Worm (Caenorhabditis elegans) whole organism, L2 larva: ENCODE results near the gene sma-9.

Experiments used
- C34F6.9 ChIP-seq: fragments of 150-350 bp; optimal IDR thresholded peaks from 2 replicates; lab custom pipeline; 2014; ENCODE audit warnings: missing biosample characterization, missing genetic modification characterization
- F13H6.1 ChIP-seq: sonication (generic microtip); optimal IDR thresholded peaks from 2 replicates; lab custom pipeline; 2016; ENCODE audit warnings: missing genetic modification characterization, missing compliant biosample characterization
- Y55F3AM.14 ChIP-seq: fragments of 200-800 bp; sonication (Bioruptor generic); optimal IDR thresholded peaks from 2 replicates; lab custom pipeline; 2018; ENCODE audit warnings: mild to moderate bottlenecking, missing genetic modification characterization, missing compliant biosample characterization
- ZK546.5 ChIP-seq: sonication (generic microtip); optimal IDR thresholded peaks from 2 replicates; lab custom pipeline; 2017; ENCODE audit warnings: missing biosample characterization, missing genetic modification characterization
- alr-1 ChIP-seq: fragments of 150-350 bp; optimal IDR thresholded peaks from 2 replicates; lab custom pipeline; 2014; ENCODE audit warnings: missing biosample characterization, missing genetic modification characterization
- aly-2 ChIP-seq: fragments of 150-350 bp; optimal IDR thresholded peaks from 2 replicates; lab custom pipeline; 2014; ENCODE audit warnings: missing biosample characterization, missing genetic modification characterization
- ama-1 ChIP-seq: fragments of 150-350 bp; optimal IDR thresholded peaks from 2 replicates; lab custom pipeline; 2018; ENCODE audit warnings: inconsistent platforms
- blmp-1 ChIP-seq: sonication (generic microtip); optimal IDR thresholded peaks from 2 replicates; lab custom pipeline; 2017; ENCODE audit warnings: missing genetic modification characterization, mild to moderate bottlenecking, missing compliant biosample characterization, antibody characterized with exemption, moderate library complexity; ENCODE audit not compliant: insufficient read depth
- ceh-16 ChIP-seq: fragments of 150-350 bp; optimal IDR thresholded peaks from 2 replicates; lab custom pipeline; 2014; ENCODE audit warnings: missing biosample characterization, missing genetic modification characterization
- ceh-82 ChIP-seq: fragments of 150-350 bp; optimal IDR thresholded peaks from 2 replicates; lab custom pipeline; 2014; ENCODE audit warnings: missing biosample characterization, missing genetic modification characterization
- crh-2 ChIP-seq: sonication (generic microtip); optimal IDR thresholded peaks from 2 replicates; lab custom pipeline; 2017; ENCODE audit warnings: missing biosample characterization, missing genetic modification characterization
- egl-27 ChIP-seq: sonication (generic microtip); optimal IDR thresholded peaks from 3 replicates; lab custom pipeline; 2017; ENCODE audit warnings: missing biosample characterization, missing genetic modification reagents, missing genetic modification characterization
- elt-1 ChIP-seq: fragments of 150-350 bp; optimal IDR thresholded peaks from 2 replicates; lab custom pipeline; 2014; ENCODE audit warnings: missing biosample characterization, missing genetic modification characterization
- elt-3 ChIP-seq: sonication (generic microtip); optimal IDR thresholded peaks from 2 replicates; lab custom pipeline; 2017; ENCODE audit warnings: missing biosample characterization, missing genetic modification characterization
- fos-1 ChIP-seq: fragments of 150-350 bp; optimal IDR thresholded peaks from 2 replicates; lab custom pipeline; 2014; ENCODE audit warnings: missing biosample characterization, missing genetic modification characterization
- gmeb-1 ChIP-seq: fragments of 150-350 bp; optimal IDR thresholded peaks from 2 replicates; lab custom pipeline; 2014; ENCODE audit warnings: missing biosample characterization, missing genetic modification characterization
- lin-13 ChIP-seq: fragments of 150-350 bp; optimal IDR thresholded peaks from 2 replicates; lab custom pipeline; 2014; ENCODE audit warnings: missing biosample characterization, missing genetic modification reagents, missing genetic modification characterization
- lin-39 ChIP-seq: fragments of 150-350 bp; optimal IDR thresholded peaks from 2 replicates; lab custom pipeline; 2014; ENCODE audit warnings: missing biosample characterization, missing genetic modification reagents, missing genetic modification characterization
- lsy-2 ChIP-seq, 2 experiments: fragments of 150-350 bp in 1 of 2; sonication (generic microtip) in 1 of 2; optimal IDR thresholded peaks; 2 replicates each; lab custom pipeline; 2014 to 2017; ENCODE audit warnings: missing biosample characterization in 2 of 2, missing genetic modification characterization in 2 of 2
- mab-5 ChIP-seq: fragments of 150-350 bp; optimal IDR thresholded peaks from 2 replicates; lab custom pipeline; 2014; ENCODE audit warnings: missing biosample characterization, missing genetic modification characterization
- mdl-1 ChIP-seq, 2 experiments: fragments of 150-350 bp in 1 of 2; sonication (generic microtip) in 1 of 2; optimal IDR thresholded peaks; 2 replicates each; lab custom pipeline; 2017; ENCODE audit warnings: missing biosample characterization in 2 of 2, missing genetic modification characterization in 2 of 2
- nhr-10 ChIP-seq: sonication (generic microtip); optimal IDR thresholded peaks from 2 replicates; lab custom pipeline; 2017; ENCODE audit warnings: missing biosample characterization, missing genetic modification characterization
- nhr-11 ChIP-seq: fragments of 150-350 bp; optimal IDR thresholded peaks from 2 replicates; lab custom pipeline; 2014; ENCODE audit warnings: missing biosample characterization, missing genetic modification characterization
- nhr-129 ChIP-seq: fragments of 150-350 bp; optimal IDR thresholded peaks from 2 replicates; lab custom pipeline; 2014; ENCODE audit warnings: missing biosample characterization, missing genetic modification characterization
- nhr-21 ChIP-seq: fragments of 150-350 bp; optimal IDR thresholded peaks from 2 replicates; lab custom pipeline; 2014; ENCODE audit warnings: missing biosample characterization, missing genetic modification characterization
- nhr-23 ChIP-seq: fragments of 150-350 bp; optimal IDR thresholded peaks from 2 replicates; lab custom pipeline; 2014; ENCODE audit warnings: missing biosample characterization, missing genetic modification reagents, missing genetic modification characterization
- nhr-237 ChIP-seq: fragments of 150-350 bp; optimal IDR thresholded peaks from 2 replicates; lab custom pipeline; 2014; ENCODE audit warnings: missing biosample characterization, missing genetic modification characterization
- nhr-6 ChIP-seq: fragments of 150-350 bp; optimal IDR thresholded peaks from 2 replicates; lab custom pipeline; 2014; ENCODE audit warnings: missing biosample characterization, missing genetic modification characterization
- peb-1 ChIP-seq: fragments of 150-350 bp; optimal IDR thresholded peaks from 2 replicates; lab custom pipeline; 2014; ENCODE audit warnings: missing biosample characterization, missing genetic modification characterization
- sem-4 ChIP-seq: fragments of 150-350 bp; optimal IDR thresholded peaks from 2 replicates; lab custom pipeline; 2014; ENCODE audit warnings: missing biosample characterization, missing genetic modification reagents, missing genetic modification characterization
- skn-1 ChIP-seq: sonication (generic microtip); optimal IDR thresholded peaks from 2 replicates; lab custom pipeline; 2017; ENCODE audit warnings: missing biosample characterization, missing genetic modification characterization
- sma-3 ChIP-seq: sonication (generic microtip); optimal IDR thresholded peaks from 2 replicates; lab custom pipeline; 2016; ENCODE audit warnings: missing genetic modification reagents, missing genetic modification characterization, missing compliant biosample characterization
- sma-9 ChIP-seq, 2 experiments: fragments of 150-350 bp in 1 of 2; sonication (generic microtip) in 1 of 2; optimal IDR thresholded peaks; 2 replicates each; lab custom pipeline; 2014 to 2016; ENCODE audit warnings: missing genetic modification characterization in 2 of 2, mild to moderate bottlenecking in 1 of 2, missing biosample characterization in 1 of 2, missing compliant biosample characterization in 1 of 2, missing genetic modification reagents in 1 of 2, moderate library complexity in 1 of 2
- snpc-4 ChIP-seq: fragments of 150-350 bp; optimal IDR thresholded peaks from 2 replicates; lab custom pipeline; 2014; ENCODE audit warnings: missing biosample characterization, missing genetic modification characterization
- unc-39 ChIP-seq: fragments of 150-350 bp; optimal IDR thresholded peaks from 2 replicates; lab custom pipeline; 2014; ENCODE audit warnings: missing biosample characterization, missing genetic modification characterization
- unc-55 ChIP-seq: fragments of 150-350 bp; sonication (generic microtip); optimal IDR thresholded peaks from 3 replicates; lab custom pipeline; 2014; ENCODE audit warnings: missing biosample characterization, missing genetic modification reagents, missing genetic modification characterization
- unc-62 ChIP-seq: fragments of 150-350 bp; optimal IDR thresholded peaks from 2 replicates; lab custom pipeline; 2014; ENCODE audit warnings: missing biosample characterization, missing genetic modification reagents, missing genetic modification characterization
- zag-1 ChIP-seq: fragments of 150-350 bp; optimal IDR thresholded peaks from 2 replicates; lab custom pipeline; 2014; ENCODE audit warnings: missing biosample characterization, missing genetic modification characterization
- ztf-1 ChIP-seq: fragments of 200-800 bp; sonication (Bioruptor generic); conservative IDR thresholded peaks from 2 replicates; pipeline ENCODE4 v1.3.6; 2022; ENCODE audit warnings: missing genetic modification characterization, missing compliant biosample characterization
- ztf-11 ChIP-seq: sonication (generic microtip); optimal IDR thresholded peaks from 2 replicates; lab custom pipeline; 2017; ENCODE audit warnings: missing biosample characterization, missing genetic modification characterization
- ztf-4 ChIP-seq: fragments of 150-350 bp; optimal IDR thresholded peaks from 2 replicates; lab custom pipeline; 2014; ENCODE audit warnings: missing biosample characterization, missing genetic modification characterization

The sma-9 gene

DNA sequence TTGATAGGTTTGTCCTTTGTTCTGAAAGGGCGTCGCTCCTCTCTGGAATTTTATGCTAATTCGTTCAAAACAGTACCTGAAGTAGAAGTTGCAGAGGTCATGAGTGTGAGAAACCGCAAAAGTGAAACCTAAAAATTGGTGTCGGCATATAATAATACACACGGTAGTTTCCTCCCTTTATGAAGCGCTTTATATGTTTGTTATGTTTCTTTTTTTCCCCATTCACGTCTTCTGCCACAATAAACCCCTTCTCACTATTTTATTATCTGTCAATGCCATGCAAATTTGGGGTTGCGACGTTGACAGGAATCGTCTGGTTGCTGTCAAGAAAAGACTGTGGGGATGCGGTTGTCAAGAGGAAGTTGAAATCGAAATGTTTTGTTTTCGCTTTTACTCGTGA, 23.4 kb downstream of the sma-9 start, which contains the start of gene vap-2:
TSS of gene vap-2 (minus strand) at position 101 of the 400 bp plus-strand sequence.
- TF ChIP-seq alr-1 (no peak), ztf-1 (GFP tag; lab: Robert Waterston, UW) (no peak), ztf-11 (no peak), ceh-82 (tag; lab: Kevin White, UChicago) (no peak), fos-1 (no peak), gmeb-1 (no peak), blmp-1 (tag; lab: Kevin White, UChicago) (no peak), ama-1 (no peak), nhr-237 (no peak), nhr-11 (no peak), lin-39 (tag; lab: Kevin White, UChicago) (no peak), nhr-23 (tag; lab: Kevin White, UChicago) (no peak), peb-1 (no peak)

DNA sequence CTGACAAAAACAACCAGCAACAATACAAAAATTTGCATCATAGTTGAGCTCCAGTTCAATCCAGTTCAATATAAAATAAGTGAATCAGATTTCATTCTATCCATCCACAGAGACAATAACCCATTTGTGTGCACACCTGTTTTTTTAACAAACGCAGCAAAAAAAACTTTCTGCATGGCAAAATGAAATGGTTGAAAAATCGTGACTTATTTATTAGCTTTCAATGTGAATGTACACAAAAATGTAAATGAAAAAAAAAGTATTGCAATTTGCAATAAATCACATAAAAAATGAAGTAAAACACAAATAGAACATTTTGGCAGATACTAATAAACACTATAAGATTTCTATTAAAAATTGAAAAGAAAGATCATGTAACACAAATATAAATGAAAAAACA, 25.6 kb downstream of the sma-9 start, which contains the start of gene T05A10.6:
TSS of gene T05A10.6 (minus strand) at position 101 of the 400 bp plus-strand sequence.
- TF ChIP-seq nhr-6 (tag; lab: Kevin White, UChicago) (no peak), unc-39 (tag; lab: Kevin White, UChicago) (no peak), sma-3 (GFP tag; lab: Kevin White, UChicago) (no peak), ama-1 (no peak), elt-1 (no peak), lsy-2 (tag; optimal IDR thresholded peaks at IDR 0.05; lab: Kevin White, UChicago) (no peak), F13H6.1 (tag; lab: Kevin White, UChicago) (no peak), peb-1 (no peak), aly-2 (tag; lab: Kevin White, UChicago) (no peak), ceh-82 (tag; lab: Kevin White, UChicago) (no peak), ztf-4 (tag; lab: Kevin White, UChicago) (no peak), Y55F3AM.14 (no peak), mab-5 (tag; lab: Kevin White, UChicago) (no peak), nhr-11 (no peak)

DNA sequence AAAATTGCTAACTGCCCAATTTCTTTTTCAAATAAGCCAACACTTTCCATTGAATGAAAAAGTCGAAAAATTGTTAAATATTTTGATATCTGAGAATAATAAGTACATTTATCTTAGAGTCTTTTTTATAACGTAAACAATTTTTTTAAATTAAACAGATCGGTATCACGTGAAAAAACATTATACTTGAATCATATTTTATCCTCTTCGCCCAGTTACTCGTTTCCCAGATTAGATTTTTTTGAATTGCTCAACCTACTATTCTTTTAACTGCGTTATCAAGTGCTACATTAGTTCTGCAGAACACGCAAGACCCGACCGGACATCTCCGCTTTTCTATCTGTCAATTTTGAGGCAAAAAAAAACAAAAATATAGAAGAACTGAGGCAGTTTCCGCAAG, 35.4 kb downstream of the sma-9 start, which contains the start of gene F31B12.4:
TSS of gene F31B12.4 (plus strand) at position 301 of the 400 bp plus-strand sequence.
- no peak for TF ChIP-seq ceh-82 (tag; lab: Kevin White, UChicago)
- no peak for TF ChIP-seq nhr-11
- TF ChIP-seq ztf-1 (GFP tag; lab: Robert Waterston, UW): no peak
- no peak for TF ChIP-seq nhr-237
- no peak for TF ChIP-seq ztf-4 (tag; lab: Kevin White, UChicago)
- TF ChIP-seq ama-1: no peak
- no peak for TF ChIP-seq zag-1 (tag; lab: Kevin White, UChicago)
- TF ChIP-seq ceh-16 (tag; lab: Kevin White, UChicago): no peak
- no peak for TF ChIP-seq nhr-129 (tag; lab: Kevin White, UChicago)
- no peak for TF ChIP-seq ZK546.5 (tag; lab: Kevin White, UChicago)
- TF ChIP-seq elt-1: no peak
- no peak for TF ChIP-seq unc-62 (GFP tag; lab: Kevin White, UChicago)
- no peak for TF ChIP-seq F13H6.1 (tag; lab: Kevin White, UChicago)
- TF ChIP-seq unc-55: no peak
- no peak for TF ChIP-seq unc-39 (tag; lab: Kevin White, UChicago)

DNA sequence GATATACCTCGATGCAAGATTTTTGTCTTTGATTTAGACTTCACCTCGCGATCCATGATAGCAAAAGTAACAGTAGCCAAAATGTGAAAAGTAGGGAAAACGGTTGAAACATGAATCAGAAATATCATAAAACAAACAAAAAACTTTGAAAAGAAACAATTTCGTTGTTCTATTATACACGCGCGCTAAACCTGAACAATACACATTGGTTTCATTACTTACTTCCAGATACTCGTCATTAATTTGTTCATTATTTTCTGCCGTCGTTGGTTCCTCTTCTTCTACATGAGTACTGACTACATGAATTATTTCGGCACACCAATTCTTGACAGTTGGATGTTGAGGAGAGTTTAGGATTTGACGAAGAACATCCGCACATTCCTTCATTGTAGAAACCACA, 51.4 kb downstream of the sma-9 start, which contains the start of gene F31B12.3:
TSS of gene F31B12.3 (minus strand) at position 101 of the 400 bp plus-strand sequence.
- TF ChIP-seq snpc-4 (no peak), unc-39 (tag; lab: Kevin White, UChicago) (no peak), C34F6.9 (tag; lab: Kevin White, UChicago) (no peak), mdl-1 (tag; optimal IDR thresholded peaks at IDR 0.05; lab: Kevin White, UChicago) (no peak), skn-1 (tag; lab: Kevin White, UChicago) (no peak), nhr-23 (tag; lab: Kevin White, UChicago) (no peak)

DNA sequence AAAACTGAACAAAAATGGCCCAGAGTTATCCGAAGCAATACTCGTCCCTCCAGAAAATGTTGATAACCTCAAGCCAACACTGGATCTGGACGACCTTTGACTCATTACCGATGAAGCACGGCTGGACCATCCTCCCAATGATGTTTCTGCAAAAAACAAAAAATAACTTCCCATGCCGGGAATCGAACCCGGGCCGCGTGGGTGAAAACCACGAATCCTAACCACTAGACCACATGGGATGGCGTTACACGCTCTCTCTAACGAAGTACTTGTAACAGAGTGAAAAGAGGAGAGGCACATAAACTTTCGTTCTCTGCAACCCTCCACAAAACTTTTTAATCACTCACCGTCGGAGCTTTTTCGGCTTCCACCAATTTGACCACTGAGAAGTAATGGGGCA, 52.1 kb downstream of the sma-9 start:
- TF ChIP-seq lsy-2 (tag; optimal IDR thresholded peaks at IDR 0.05; lab: Kevin White, UChicago) (no peak), nhr-11 (no peak), unc-55 (peak; percentile 66), Y55F3AM.14 (no peak), crh-2 (tag; lab: Kevin White, UChicago) (no peak), ZK546.5 (tag; lab: Kevin White, UChicago) (no peak), unc-39 (tag; lab: Kevin White, UChicago) (no peak), lin-39 (tag; lab: Kevin White, UChicago) (no peak), snpc-4 (no peak), sem-4 (tag; lab: Kevin White, UChicago) (no peak), ztf-4 (tag; lab: Kevin White, UChicago) (no peak), ztf-11 (no peak), nhr-23 (tag; lab: Kevin White, UChicago) (no peak), blmp-1 (tag; lab: Kevin White, UChicago) (no peak), nhr-21 (peak; percentile 5), ztf-1 (GFP tag; lab: Robert Waterston, UW) (no peak), nhr-237 (no peak), nhr-10 (no peak), sma-3 (GFP tag; lab: Kevin White, UChicago) (peak; percentile 2), sma-9 (GFP tag; optimal IDR thresholded peaks at IDR 0.05; lab: Kevin White, UChicago) (peak; percentile 59), sma-9 (tag; optimal IDR thresholded peaks at IDR 0.05; lab: Kevin White, UChicago) (no peak), mdl-1 (tag; optimal IDR thresholded peaks at IDR 0.05; lab: Kevin White, UChicago) (peak in 1 of 2 experiments; percentile 30), elt-1 (no peak), peb-1 (no peak), egl-27 (tag; lab: Kevin White, UChicago) (no peak), alr-1 (no peak), ama-1 (no peak), elt-3 (tag; lab: Kevin White, UChicago) (no peak), lin-13 (GFP tag; lab: Kevin White, UChicago) (no peak)
